Worm (Caenorhabditis elegans): ENCODE measurements around the gene cdc-48.2.

ce11 chrII:8116159-8116558, 22.1 kb upstream of the cdc-48.2 start, which contains the start of gene unc-105:
- peak; percentile 26 for TF ChIP-seq unc-62 (GFP tag; optimal IDR thresholded peaks at IDR 0.05)
- no peak for TF ChIP-seq ztf-11 (tag; optimal IDR thresholded peaks at IDR 0.05)
- TF ChIP-seq nhr-237 (tag; optimal IDR thresholded peaks at IDR 0.05), result no peak
- no peak for TF ChIP-seq sptf-1 (tag; optimal IDR thresholded peaks at IDR 0.05)
- TF ChIP-seq blmp-1 (tag; optimal IDR thresholded peaks at IDR 0.05), result no peak
- TF ChIP-seq nhr-76 (tag; optimal IDR thresholded peaks at IDR 0.05), result no peak
- no peak for TF ChIP-seq nhr-28 (tag; optimal IDR thresholded peaks at IDR 0.05)
- no peak for TF ChIP-seq snpc-4 (tag; optimal IDR thresholded peaks at IDR 0.05)
